Worm (Caenorhabditis elegans) whole organism, L2 larva: ENCODE measurements around the gene C18H2.5.

ENCODE experiments used
- C34F6.9 ChIP-seq: fragments of 150-350 bp; optimal IDR thresholded peaks from 2 replicates; lab custom pipeline; 2014; ENCODE audit warnings: missing biosample characterization, missing genetic modification characterization
- F13H6.1 ChIP-seq: sonication (generic microtip); optimal IDR thresholded peaks from 2 replicates; lab custom pipeline; 2016; ENCODE audit warnings: missing genetic modification characterization, missing compliant biosample characterization
- R02D3.7 ChIP-seq: fragments of 150-350 bp; optimal IDR thresholded peaks from 2 replicates; lab custom pipeline; 2014; ENCODE audit warnings: missing biosample characterization, missing genetic modification characterization
- Y55F3AM.14 ChIP-seq: fragments of 200-800 bp; sonication (Bioruptor generic); optimal IDR thresholded peaks from 2 replicates; lab custom pipeline; 2018; ENCODE audit warnings: mild to moderate bottlenecking, missing genetic modification characterization, missing compliant biosample characterization
- alr-1 ChIP-seq: fragments of 150-350 bp; optimal IDR thresholded peaks from 2 replicates; lab custom pipeline; 2014; ENCODE audit warnings: missing biosample characterization, missing genetic modification characterization
- aly-2 ChIP-seq: fragments of 150-350 bp; optimal IDR thresholded peaks from 2 replicates; lab custom pipeline; 2014; ENCODE audit warnings: missing biosample characterization, missing genetic modification characterization
- ama-1 ChIP-seq: fragments of 150-350 bp; optimal IDR thresholded peaks from 2 replicates; lab custom pipeline; 2018; ENCODE audit warnings: inconsistent platforms
- blmp-1 ChIP-seq: sonication (generic microtip); optimal IDR thresholded peaks from 2 replicates; lab custom pipeline; 2017; ENCODE audit warnings: missing genetic modification characterization, mild to moderate bottlenecking, missing compliant biosample characterization, antibody characterized with exemption, moderate library complexity; ENCODE audit not compliant: insufficient read depth
- ceh-16 ChIP-seq: fragments of 150-350 bp; optimal IDR thresholded peaks from 2 replicates; lab custom pipeline; 2014; ENCODE audit warnings: missing biosample characterization, missing genetic modification characterization
- ceh-82 ChIP-seq: fragments of 150-350 bp; optimal IDR thresholded peaks from 2 replicates; lab custom pipeline; 2014; ENCODE audit warnings: missing biosample characterization, missing genetic modification characterization
- crh-2 ChIP-seq: sonication (generic microtip); optimal IDR thresholded peaks from 2 replicates; lab custom pipeline; 2017; ENCODE audit warnings: missing biosample characterization, missing genetic modification characterization
- dmd-4 ChIP-seq: sonication (generic microtip); optimal IDR thresholded peaks from 2 replicates; lab custom pipeline; 2017; ENCODE audit warnings: missing biosample characterization, missing genetic modification characterization
- egl-27 ChIP-seq: sonication (generic microtip); optimal IDR thresholded peaks from 3 replicates; lab custom pipeline; 2017; ENCODE audit warnings: missing biosample characterization, missing genetic modification reagents, missing genetic modification characterization
- elt-1 ChIP-seq: fragments of 150-350 bp; optimal IDR thresholded peaks from 2 replicates; lab custom pipeline; 2014; ENCODE audit warnings: missing biosample characterization, missing genetic modification characterization
- elt-3 ChIP-seq: sonication (generic microtip); optimal IDR thresholded peaks from 2 replicates; lab custom pipeline; 2017; ENCODE audit warnings: missing biosample characterization, missing genetic modification characterization
- fos-1 ChIP-seq: fragments of 150-350 bp; optimal IDR thresholded peaks from 2 replicates; lab custom pipeline; 2014; ENCODE audit warnings: missing biosample characterization, missing genetic modification characterization
- gmeb-1 ChIP-seq: fragments of 150-350 bp; optimal IDR thresholded peaks from 2 replicates; lab custom pipeline; 2014; ENCODE audit warnings: missing biosample characterization, missing genetic modification characterization
- lin-11 ChIP-seq: fragments of 150-350 bp; sonication (generic microtip); optimal IDR thresholded peaks from 2 replicates; lab custom pipeline; 2014; ENCODE audit warnings: missing biosample characterization, missing genetic modification characterization, inconsistent platforms, mixed read lengths
- lin-13 ChIP-seq: fragments of 150-350 bp; optimal IDR thresholded peaks from 2 replicates; lab custom pipeline; 2014; ENCODE audit warnings: missing biosample characterization, missing genetic modification reagents, missing genetic modification characterization
- lin-39 ChIP-seq: fragments of 150-350 bp; optimal IDR thresholded peaks from 2 replicates; lab custom pipeline; 2014; ENCODE audit warnings: missing biosample characterization, missing genetic modification reagents, missing genetic modification characterization
- lsy-2 ChIP-seq, 2 experiments: fragments of 150-350 bp in 1 of 2; sonication (generic microtip) in 1 of 2; optimal IDR thresholded peaks; 2 replicates each; lab custom pipeline; 2014 to 2017; ENCODE audit warnings: missing biosample characterization in 2 of 2, missing genetic modification characterization in 2 of 2
- mab-5 ChIP-seq: fragments of 150-350 bp; optimal IDR thresholded peaks from 2 replicates; lab custom pipeline; 2014; ENCODE audit warnings: missing biosample characterization, missing genetic modification characterization
- mbf-1 ChIP-seq: sonication (generic microtip); optimal IDR thresholded peaks from 2 replicates; lab custom pipeline; 2017; ENCODE audit warnings: missing biosample characterization, missing genetic modification characterization
- mdl-1 ChIP-seq, 2 experiments: fragments of 150-350 bp in 1 of 2; sonication (generic microtip) in 1 of 2; optimal IDR thresholded peaks; 2 replicates each; lab custom pipeline; 2017; ENCODE audit warnings: missing biosample characterization in 2 of 2, missing genetic modification characterization in 2 of 2
- nhr-10 ChIP-seq: sonication (generic microtip); optimal IDR thresholded peaks from 2 replicates; lab custom pipeline; 2017; ENCODE audit warnings: missing biosample characterization, missing genetic modification characterization
- nhr-11 ChIP-seq: fragments of 150-350 bp; optimal IDR thresholded peaks from 2 replicates; lab custom pipeline; 2014; ENCODE audit warnings: missing biosample characterization, missing genetic modification characterization
- nhr-129 ChIP-seq: fragments of 150-350 bp; optimal IDR thresholded peaks from 2 replicates; lab custom pipeline; 2014; ENCODE audit warnings: missing biosample characterization, missing genetic modification characterization
- nhr-21 ChIP-seq: fragments of 150-350 bp; optimal IDR thresholded peaks from 2 replicates; lab custom pipeline; 2014; ENCODE audit warnings: missing biosample characterization, missing genetic modification characterization
- nhr-23 ChIP-seq: fragments of 150-350 bp; optimal IDR thresholded peaks from 2 replicates; lab custom pipeline; 2014; ENCODE audit warnings: missing biosample characterization, missing genetic modification reagents, missing genetic modification characterization
- nhr-237 ChIP-seq: fragments of 150-350 bp; optimal IDR thresholded peaks from 2 replicates; lab custom pipeline; 2014; ENCODE audit warnings: missing biosample characterization, missing genetic modification characterization
- nhr-25 ChIP-seq: fragments of 150-350 bp; sonication (generic microtip); optimal IDR thresholded peaks from 3 replicates; lab custom pipeline; 2014; ENCODE audit warnings: missing biosample characterization, missing genetic modification characterization
- nhr-6 ChIP-seq: fragments of 150-350 bp; optimal IDR thresholded peaks from 2 replicates; lab custom pipeline; 2014; ENCODE audit warnings: missing biosample characterization, missing genetic modification characterization
- nhr-77 ChIP-seq: fragments of 150-350 bp; optimal IDR thresholded peaks from 2 replicates; lab custom pipeline; 2014; ENCODE audit warnings: missing biosample characterization, missing genetic modification characterization
- peb-1 ChIP-seq: fragments of 150-350 bp; optimal IDR thresholded peaks from 2 replicates; lab custom pipeline; 2014; ENCODE audit warnings: missing biosample characterization, missing genetic modification characterization
- sem-4 ChIP-seq: fragments of 150-350 bp; optimal IDR thresholded peaks from 2 replicates; lab custom pipeline; 2014; ENCODE audit warnings: missing biosample characterization, missing genetic modification reagents, missing genetic modification characterization
- sma-3 ChIP-seq: sonication (generic microtip); optimal IDR thresholded peaks from 2 replicates; lab custom pipeline; 2016; ENCODE audit warnings: missing genetic modification reagents, missing genetic modification characterization, missing compliant biosample characterization
- sma-9 ChIP-seq, 2 experiments: fragments of 150-350 bp in 1 of 2; sonication (generic microtip) in 1 of 2; optimal IDR thresholded peaks; 2 replicates each; lab custom pipeline; 2014 to 2016; ENCODE audit warnings: missing genetic modification characterization in 2 of 2, mild to moderate bottlenecking in 1 of 2, missing biosample characterization in 1 of 2, missing compliant biosample characterization in 1 of 2, missing genetic modification reagents in 1 of 2, moderate library complexity in 1 of 2
- snpc-4 ChIP-seq: fragments of 150-350 bp; optimal IDR thresholded peaks from 2 replicates; lab custom pipeline; 2014; ENCODE audit warnings: missing biosample characterization, missing genetic modification characterization
- unc-39 ChIP-seq: fragments of 150-350 bp; optimal IDR thresholded peaks from 2 replicates; lab custom pipeline; 2014; ENCODE audit warnings: missing biosample characterization, missing genetic modification characterization
- unc-55 ChIP-seq: fragments of 150-350 bp; sonication (generic microtip); optimal IDR thresholded peaks from 3 replicates; lab custom pipeline; 2014; ENCODE audit warnings: missing biosample characterization, missing genetic modification reagents, missing genetic modification characterization
- unc-62 ChIP-seq: fragments of 150-350 bp; optimal IDR thresholded peaks from 2 replicates; lab custom pipeline; 2014; ENCODE audit warnings: missing biosample characterization, missing genetic modification reagents, missing genetic modification characterization
- zag-1 ChIP-seq: fragments of 150-350 bp; optimal IDR thresholded peaks from 2 replicates; lab custom pipeline; 2014; ENCODE audit warnings: missing biosample characterization, missing genetic modification characterization
- ztf-1 ChIP-seq: fragments of 200-800 bp; sonication (Bioruptor generic); conservative IDR thresholded peaks from 2 replicates; pipeline ENCODE4 v1.3.6; 2022; ENCODE audit warnings: missing genetic modification characterization, missing compliant biosample characterization

The C18H2.5 gene

ce11 chrIII:7724433-7724832 lies 30.3 kb upstream of the C18H2.5 start:
- TF ChIP-seq alr-1 (tag; lab: Kevin White, UChicago) (no peak), nhr-237 (tag; lab: Kevin White, UChicago) (no peak), fos-1 (tag; lab: Kevin White, UChicago) (peak; percentile 19), nhr-10 (tag; lab: Kevin White, UChicago) (no peak), dmd-4 (no peak), nhr-11 (tag; lab: Kevin White, UChicago) (no peak), lin-13 (no peak), lin-39 (tag; lab: Kevin White, UChicago) (no peak), elt-3 (tag; lab: Kevin White, UChicago) (no peak), nhr-23 (no peak), nhr-21 (peak; percentile 39), sma-9 (GFP tag; optimal IDR thresholded peaks at IDR 0.05; lab: Kevin White, UChicago) (peak; percentile 69), sma-9 (tag; optimal IDR thresholded peaks at IDR 0.05; lab: Kevin White, UChicago) (no peak), peb-1 (tag; lab: Kevin White, UChicago) (no peak), unc-55 (GFP tag; lab: Kevin White, UChicago) (peak; percentile 78), egl-27 (tag; lab: Kevin White, UChicago) (peak; percentile 2), ceh-16 (tag; lab: Kevin White, UChicago) (no peak), sma-3 (GFP tag; lab: Kevin White, UChicago) (no peak), gmeb-1 (tag; lab: Kevin White, UChicago) (no peak), F13H6.1 (tag; lab: Kevin White, UChicago) (peak; percentile 27), sem-4 (tag; lab: Kevin White, UChicago) (peak; percentile 66), lsy-2 (tag; optimal IDR thresholded peaks at IDR 0.05; lab: Kevin White, UChicago) (peak in 1 of 2 experiments; percentile 28), nhr-129 (tag; lab: Kevin White, UChicago) (no peak), crh-2 (tag; lab: Kevin White, UChicago) (peak; percentile 24), mab-5 (tag; lab: Kevin White, UChicago) (peak; percentile 39), blmp-1 (tag; lab: Kevin White, UChicago) (no peak), ceh-82 (tag; lab: Kevin White, UChicago) (no peak), lin-11 (tag; lab: Kevin White, UChicago) (no peak), unc-62 (no peak), Y55F3AM.14 (GFP tag; lab: Kevin White, UChicago) (no peak), mdl-1 (tag; optimal IDR thresholded peaks at IDR 0.05; lab: Kevin White, UChicago) (peak in 1 of 2 experiments; percentile 9), mbf-1 (tag; lab: Kevin White, UChicago) (no peak), nhr-77 (tag; lab: Kevin White, UChicago) (no peak), ama-1 (lab: Kevin White, UChicago) (no peak), R02D3.7 (tag; lab: Kevin White, UChicago) (no peak), zag-1 (tag; lab: Kevin White, UChicago) (peak; percentile 8), snpc-4 (tag; lab: Kevin White, UChicago) (no peak), nhr-6 (tag; lab: Kevin White, UChicago) (no peak), ztf-1 (GFP tag; lab: Robert Waterston, UW) (no peak)

ce11 chrIII:7723412-7724068 lies 29.4 kb upstream of the C18H2.5 start:
- no peak for TF ChIP-seq snpc-4 (tag; lab: Kevin White, UChicago)
- no peak for TF ChIP-seq egl-27 (tag; lab: Kevin White, UChicago)
- no peak for TF ChIP-seq lin-13
- no peak for TF ChIP-seq unc-39 (tag; lab: Kevin White, UChicago)
- TF ChIP-seq dmd-4 = no peak
- TF ChIP-seq C34F6.9 (tag; lab: Kevin White, UChicago) = peak; percentile 24
- peak; percentile 51 for TF ChIP-seq sma-9 (GFP tag; optimal IDR thresholded peaks at IDR 0.05; lab: Kevin White, UChicago)
- no peak for TF ChIP-seq sma-9 (tag; optimal IDR thresholded peaks at IDR 0.05; lab: Kevin White, UChicago)
- peak; percentile 57 for TF ChIP-seq nhr-25 (tag; lab: Kevin White, UChicago)
- peak; percentile 51 for TF ChIP-seq mab-5 (tag; lab: Kevin White, UChicago)
- TF ChIP-seq F13H6.1 (tag; lab: Kevin White, UChicago) = peak; percentile 52
- TF ChIP-seq nhr-237 (tag; lab: Kevin White, UChicago) = no peak
- TF ChIP-seq mdl-1 (tag; optimal IDR thresholded peaks at IDR 0.05; lab: Kevin White, UChicago) = peak in 1 of 2 experiments; percentile 25
- no peak for TF ChIP-seq aly-2
- peak; percentile 52 for TF ChIP-seq crh-2 (tag; lab: Kevin White, UChicago)
- no peak for TF ChIP-seq mbf-1 (tag; lab: Kevin White, UChicago)
- no peak for TF ChIP-seq elt-1 (tag; lab: Kevin White, UChicago)
- TF ChIP-seq ama-1 (lab: Kevin White, UChicago) = peak; percentile 27
- no peak for TF ChIP-seq peb-1 (tag; lab: Kevin White, UChicago)
- peak; percentile 3 to 55 for TF ChIP-seq lsy-2 (tag; optimal IDR thresholded peaks at IDR 0.05; lab: Kevin White, UChicago)
- TF ChIP-seq sem-4 (tag; lab: Kevin White, UChicago) = peak; percentile 35
- no peak for TF ChIP-seq nhr-77 (tag; lab: Kevin White, UChicago)
- no peak for TF ChIP-seq nhr-6 (tag; lab: Kevin White, UChicago)
- TF ChIP-seq unc-55 (GFP tag; lab: Kevin White, UChicago) = peak; percentile 77
- no peak for TF ChIP-seq alr-1 (tag; lab: Kevin White, UChicago)
- TF ChIP-seq nhr-21 = no peak
- TF ChIP-seq nhr-23 = no peak
- no peak for TF ChIP-seq sma-3 (GFP tag; lab: Kevin White, UChicago)
- TF ChIP-seq nhr-10 (tag; lab: Kevin White, UChicago) = no peak
- TF ChIP-seq zag-1 (tag; lab: Kevin White, UChicago) = peak; percentile 18
- TF ChIP-seq R02D3.7 (tag; lab: Kevin White, UChicago) = no peak
- TF ChIP-seq, all 48 proteins: peak for 12
